Worm (Caenorhabditis elegans) whole organism, early embryonic: Measurements from ENCODE around the gene hum-10.

ENCODE experiments used
- B0310.2 ChIP-seq: sonication (generic microtip); optimal IDR thresholded peaks from 2 replicates; lab custom pipeline; 2016; ENCODE audit warnings: mild to moderate bottlenecking, missing genetic modification characterization, missing compliant biosample characterization
- ama-1 ChIP-seq: fragments of 150-350 bp; optimal IDR thresholded peaks from 2 replicates; lab custom pipeline; 2014

- TF ChIP-seq ama-1 (lab: Kevin White, UChicago) (no peak), B0310.2 (tag; lab: Kevin White, UChicago) (no peak)
Observed at ce11 chrX:4800078-4800621, 18.1 kb upstream of the hum-10 start, which contains the start of gene mig-13.
